Fruit fly (Drosophila melanogaster): Measurements from ENCODE around the gene Ttc1.

Ttc1 gene

dm6 chr3R:16441367-16441923 lies 1.4 kb downstream of the Ttc1 start, which contains the start of gene ema (continued):
- TF ChIP-seq CG12744 (GFP tag; optimal IDR thresholded peaks at IDR 0.05) (no peak), corto (GFP tag; optimal IDR thresholded peaks at IDR 0.05) (no peak), mirr (GFP tag; optimal IDR thresholded peaks at IDR 0.05) (peak; percentile 34), wor (GFP tag; IDR thresholded peaks at IDR 0.05) (no peak), org-1 (GFP tag; optimal IDR thresholded peaks at IDR 0.05) (no peak), CG17361 (GFP tag; IDR thresholded peaks at IDR 0.05) (peak; percentile 17; the same call in 1 of the 3 replicates), klu (GFP tag; IDR thresholded peaks at IDR 0.05) (no peak), gce (GFP tag; IDR thresholded peaks at IDR 0.05) (no peak), CG10979 (tag; optimal IDR thresholded peaks at IDR 0.05) (peak; percentile 6), gcm2 (GFP tag; optimal IDR thresholded peaks at IDR 0.05) (no peak), gcm (GFP tag; optimal IDR thresholded peaks at IDR 0.05) (no peak), bigmax (GFP tag; optimal IDR thresholded peaks at IDR 0.05) (no peak), stwl (tag; optimal IDR thresholded peaks at IDR 0.05) (peak; percentile 57), CG9797 (GFP tag; optimal IDR thresholded peaks at IDR 0.05) (no peak), CG9817 (tag; optimal IDR thresholded peaks at IDR 0.05) (no peak), Mad (GFP tag; optimal IDR thresholded peaks at IDR 0.05) (no peak), ab (GFP tag; optimal IDR thresholded peaks at IDR 0.05) (no peak), CG11723 (GFP tag; optimal IDR thresholded peaks at IDR 0.05) (no peak), lbe (GFP tag; optimal IDR thresholded peaks at IDR 0.05) (peak; percentile 0), Sox100B (GFP tag; optimal IDR thresholded peaks at IDR 0.05) (no peak), jigr1 (GFP tag; IDR thresholded peaks at IDR 0.05) (no peak), sd (tag; optimal IDR thresholded peaks at IDR 0.05) (no peak), odd (GFP tag; optimal IDR thresholded peaks at IDR 0.05) (no peak), slbo (GFP tag; IDR thresholded peaks at IDR 0.05) (peak; percentile 56), CG8089 (GFP tag; optimal IDR thresholded peaks at IDR 0.05) (no peak), CG7271 (tag; optimal IDR thresholded peaks at IDR 0.05) (no peak), ato (GFP tag; IDR thresholded peaks at IDR 0.05; ENCODE audit: partially characterized antibody) (no peak), CG33557 (GFP tag; optimal IDR thresholded peaks at IDR 0.05) (no peak), CG2116 (GFP tag; optimal IDR thresholded peaks at IDR 0.05) (peak; percentile 61), Dad (GFP tag; optimal IDR thresholded peaks at IDR 0.05) (no peak), CG10654 (GFP tag; optimal IDR thresholded peaks at IDR 0.05) (no peak), ase (GFP tag; IDR thresholded peaks at IDR 0.05) (no peak), PHDP (tag; optimal IDR thresholded peaks at IDR 0.05) (peak; percentile 8), tin (GFP tag; optimal IDR thresholded peaks at IDR 0.05) (peak; percentile 8), sens (GFP tag) (peak; percentile 81), NfI (GFP tag; optimal IDR thresholded peaks at IDR 0.05) (peak; percentile 11), CG4404 (GFP tag; IDR thresholded peaks at IDR 0.05) (no peak), CG5245 (GFP tag; optimal IDR thresholded peaks at IDR 0.05) (no peak), br (optimal IDR thresholded peaks at IDR 0.05) (no peak), btn (GFP tag; optimal IDR thresholded peaks at IDR 0.05) (no peak), CG12104 (GFP tag; optimal IDR thresholded peaks at IDR 0.05) (no peak), HmgD (GFP tag; optimal IDR thresholded peaks at IDR 0.05) (no peak), CG17912 (GFP tag; optimal IDR thresholded peaks at IDR 0.05) (no peak), CG14710 (tag; optimal IDR thresholded peaks at IDR 0.05) (peak; percentile 43), HHEX (GFP tag; optimal IDR thresholded peaks at IDR 0.05) (no peak), Lpt (GFP tag; optimal IDR thresholded peaks at IDR 0.05) (no peak), CkIIα-i1 (GFP tag; IDR thresholded peaks at IDR 0.05) (no peak), CG3847 (GFP tag; IDR thresholded peaks at IDR 0.05) (no peak), CG14441 (GFP tag; IDR thresholded peaks at IDR 0.05) (no peak), Myb (GFP tag; optimal IDR thresholded peaks at IDR 0.05) (peak; percentile 64), NC2α (GFP tag; optimal IDR thresholded peaks at IDR 0.05) (no peak), CG11504 (tag; optimal IDR thresholded peaks at IDR 0.05) (no peak)

Measured in whole organism, embryonic.